Fruit fly (Drosophila melanogaster): ENCODE results near the gene Sgs4.
A peak's percentile ranks its signal among the peaks of the same experiment; 100 is the strongest.

The Sgs4 gene

DNA sequence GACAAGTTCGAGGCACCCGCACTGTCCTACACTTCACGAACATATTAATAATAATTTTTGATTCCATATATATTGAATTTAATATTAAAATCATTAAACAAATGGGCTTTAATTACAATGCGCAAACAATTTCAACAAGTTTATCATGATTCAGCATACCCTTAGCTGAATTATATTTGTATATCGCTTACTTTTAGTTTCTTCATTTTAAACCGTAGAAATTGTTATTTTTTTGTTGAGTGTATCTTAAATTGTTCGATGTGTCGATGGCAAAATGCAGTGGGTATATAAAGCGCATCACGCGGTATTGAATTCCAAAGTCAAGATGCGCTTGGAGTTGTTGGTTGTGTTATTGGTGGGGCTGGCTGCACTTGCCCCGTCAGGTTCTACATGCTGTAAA lies at the start of gene Sgs4:
Sgs4 (plus strand) TSS at position 301 of the 400 bp plus-strand sequence.
- TF ChIP-seq cyc (GFP tag; optimal IDR thresholded peaks at IDR 0.05), result no peak
- no peak for TF ChIP-seq fd59A (GFP tag; optimal IDR thresholded peaks at IDR 0.05)
- TF ChIP-seq CG16779 (tag; optimal IDR thresholded peaks at IDR 0.05), result no peak
- no peak for TF ChIP-seq Sox14 (GFP tag; optimal IDR thresholded peaks at IDR 0.05)
- TF ChIP-seq acj6 (GFP tag; optimal IDR thresholded peaks at IDR 0.05), result no peak
- no peak for TF ChIP-seq esn (GFP tag; optimal IDR thresholded peaks at IDR 0.05)
- no peak for TF ChIP-seq CG11902 (GFP tag; optimal IDR thresholded peaks at IDR 0.05)
- no peak for TF ChIP-seq achi (GFP tag; optimal IDR thresholded peaks at IDR 0.05)
- no peak for TF ChIP-seq Gug (GFP tag; IDR thresholded peaks at IDR 0.05)
- no peak for TF ChIP-seq CG11762 (GFP tag; optimal IDR thresholded peaks at IDR 0.05; ENCODE audit: insufficient read depth)
- TF ChIP-seq CG8319 (GFP tag; optimal IDR thresholded peaks at IDR 0.05), result no peak
- TF ChIP-seq fkh (GFP tag; optimal IDR thresholded peaks at IDR 0.05), result no peak
- no peak for TF ChIP-seq Blimp-1 (GFP tag; optimal IDR thresholded peaks at IDR 0.05)
- TF ChIP-seq CG9139 (GFP tag; optimal IDR thresholded peaks at IDR 0.05), result no peak
- TF ChIP-seq OdsH (GFP tag; optimal IDR thresholded peaks at IDR 0.05), result no peak
- TF ChIP-seq Lpt (GFP tag; optimal IDR thresholded peaks at IDR 0.05), result no peak

dm6 chrX:3205887-3206794 lies 43.7 kb upstream of the Sgs4 start:
- no peak for TF ChIP-seq CG6854 (GFP tag; optimal IDR thresholded peaks at IDR 0.05)
- peak; percentile 30 for TF ChIP-seq CG34406 (GFP tag; optimal IDR thresholded peaks at IDR 0.05)
- TF ChIP-seq dsx (GFP tag; optimal IDR thresholded peaks at IDR 0.05; ENCODE audit: poor library complexity, severe bottlenecking), result no peak
- TF ChIP-seq CG6163 (GFP tag; IDR thresholded peaks at IDR 0.05), result peak; percentile 79
- TF ChIP-seq OdsH (GFP tag; optimal IDR thresholded peaks at IDR 0.05), result peak; percentile 41
- peak; percentile 23 for TF ChIP-seq Sox15 (GFP tag; optimal IDR thresholded peaks at IDR 0.05)
- TF ChIP-seq Hr39 (GFP tag; optimal IDR thresholded peaks at IDR 0.05), result peak; percentile 36
- peak; percentile 33 for TF ChIP-seq pdm3 (GFP tag; optimal IDR thresholded peaks at IDR 0.05)
- peak; percentile 7; the same call in 1 of the 2 replicates for TF ChIP-seq CG15336 (GFP tag; IDR thresholded peaks at IDR 0.05)
- TF ChIP-seq Blimp-1 (GFP tag; optimal IDR thresholded peaks at IDR 0.05), result no peak
- TF ChIP-seq lz (GFP tag; optimal IDR thresholded peaks at IDR 0.05), result peak; percentile 47
- TF ChIP-seq Sox14 (GFP tag; optimal IDR thresholded peaks at IDR 0.05), result peak; percentile 28
- 0 out of 2 replicates have a peak, but pooled peaks have one; percentile 17 for TF ChIP-seq Gug (GFP tag; IDR thresholded peaks at IDR 0.05)
- peak; percentile 57 for TF ChIP-seq CG3919 (GFP tag; optimal IDR thresholded peaks at IDR 0.05)
- peak; percentile 19 for TF ChIP-seq CG6276 (GFP tag; optimal IDR thresholded peaks at IDR 0.05)
- no peak for TF ChIP-seq ss (GFP tag; optimal IDR thresholded peaks at IDR 0.05)
- peak; percentile 33 for TF ChIP-seq vri (GFP tag; optimal IDR thresholded peaks at IDR 0.05)
- TF ChIP-seq topi (GFP tag; optimal IDR thresholded peaks at IDR 0.05), result peak; percentile 52
- peak; percentile 51 for TF ChIP-seq acj6 (GFP tag; optimal IDR thresholded peaks at IDR 0.05)
- TF ChIP-seq CG1621 (tag; optimal IDR thresholded peaks at IDR 0.05), result no peak
- no peak for TF ChIP-seq CG4318 (GFP tag; optimal IDR thresholded peaks at IDR 0.05)
- TF ChIP-seq salr (GFP tag; optimal IDR thresholded peaks at IDR 0.05), result peak in 1 of 2 experiments; percentile 26
- peak; percentile 31 for TF ChIP-seq Ets21C (GFP tag; optimal IDR thresholded peaks at IDR 0.05)
- peak; percentile 26 for TF ChIP-seq CG8632 (GFP tag; optimal IDR thresholded peaks at IDR 0.05)
- TF ChIP-seq Ets96B (tag; optimal IDR thresholded peaks at IDR 0.05), result peak; percentile 17
- peak; percentile 27 for TF ChIP-seq CG10631 (GFP tag; optimal IDR thresholded peaks at IDR 0.05)
- peak; percentile 41 for TF ChIP-seq CG11294 (GFP tag; IDR thresholded peaks at IDR 0.05)
- TF ChIP-seq CG16779 (tag; optimal IDR thresholded peaks at IDR 0.05), result no peak
- TF ChIP-seq CG32006 (GFP tag; optimal IDR thresholded peaks at IDR 0.05), result peak; percentile 32
- TF ChIP-seq net (GFP tag; optimal IDR thresholded peaks at IDR 0.05), result peak; percentile 28
- TF ChIP-seq CG10669 (GFP tag; optimal IDR thresholded peaks at IDR 0.05), result peak; percentile 47
- TF ChIP-seq esn (GFP tag; optimal IDR thresholded peaks at IDR 0.05), result peak; percentile 52
- TF ChIP-seq Smox (GFP tag; optimal IDR thresholded peaks at IDR 0.05), result peak; percentile 57
- TF ChIP-seq CG6792 (GFP tag; optimal IDR thresholded peaks at IDR 0.05), result peak; percentile 51
- TF ChIP-seq CG11762 (GFP tag; optimal IDR thresholded peaks at IDR 0.05; ENCODE audit: insufficient read depth), result peak; percentile 2
- no peak for TF ChIP-seq fkh (GFP tag; optimal IDR thresholded peaks at IDR 0.05)
- TF ChIP-seq achi (GFP tag; optimal IDR thresholded peaks at IDR 0.05), result peak; percentile 60
- TF ChIP-seq spab (GFP tag; optimal IDR thresholded peaks at IDR 0.05), result peak; percentile 40
- no peak for TF ChIP-seq Lpt (GFP tag; optimal IDR thresholded peaks at IDR 0.05)
- TF ChIP-seq fd59A (GFP tag; optimal IDR thresholded peaks at IDR 0.05), result peak; percentile 9
- TF ChIP-seq eg (GFP tag; IDR thresholded peaks at IDR 0.05), result peak; percentile 69
- TF ChIP-seq cyc (GFP tag; optimal IDR thresholded peaks at IDR 0.05), result peak; percentile 45

Data from whole organism, prepupa.